Worm (Caenorhabditis elegans): ENCODE results near the gene F47B8.1.

DNA sequence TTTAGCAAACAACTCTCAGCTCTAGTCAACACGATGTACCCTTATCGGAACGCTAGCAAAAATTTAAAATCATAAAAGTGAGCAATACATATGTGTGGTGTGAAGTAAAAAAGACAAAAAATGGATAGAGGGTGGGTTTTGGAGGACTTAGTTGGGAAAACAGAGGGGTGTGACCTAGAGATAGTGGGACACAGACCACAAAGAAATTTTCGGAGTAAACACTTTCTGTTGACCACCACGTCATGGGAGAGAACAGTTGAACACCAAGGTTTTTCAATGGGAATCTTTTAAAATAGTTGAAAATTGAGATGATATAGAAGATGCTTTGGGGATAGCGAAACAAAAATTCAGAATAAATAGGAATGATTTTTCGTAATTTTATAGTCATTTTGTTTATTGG is 3.1 kb upstream of the F47B8.1 start:
- TF ChIP-seq K11D2.4 (GFP tag; IDR thresholded peaks at IDR 0.05) (no peak), xnd-1 (tag; optimal IDR thresholded peaks at IDR 0.05) (no peak), ama-1 (optimal IDR thresholded peaks at IDR 0.05) (no peak), ama-1 (GFP tag; optimal IDR thresholded peaks at IDR 0.05) (no peak), hlh-26 (GFP tag; conservative IDR thresholded peaks at IDR 0.05) (no peak), F33H1.4 (GFP tag; IDR thresholded peaks at IDR 0.05) (no peak), rec-8 (tag; optimal IDR thresholded peaks at IDR 0.05) (no peak), ceh-27 (GFP tag; optimal IDR thresholded peaks at IDR 0.05) (no peak), sptf-2 (GFP tag; optimal IDR thresholded peaks at IDR 0.05) (no peak), unc-130 (GFP tag; optimal IDR thresholded peaks at IDR 0.05) (no peak), snpc-4 (GFP tag; optimal IDR thresholded peaks at IDR 0.05) (no peak), snpc-4 (tag; optimal IDR thresholded peaks at IDR 0.05) (no peak)

Measured in whole organism, young adult.